Worm (Caenorhabditis elegans) whole organism, L2 larva: ENCODE measurements around the gene lem-2.
A peak's percentile ranks its signal among the peaks of the same experiment; 100 is the strongest.

Experiments used
- C34F6.9 ChIP-seq: fragments of 150-350 bp; optimal IDR thresholded peaks from 2 replicates; lab custom pipeline; 2014; ENCODE audit warnings: missing biosample characterization, missing genetic modification characterization
- F13H6.1 ChIP-seq: sonication (generic microtip); optimal IDR thresholded peaks from 2 replicates; lab custom pipeline; 2016; ENCODE audit warnings: missing genetic modification characterization, missing compliant biosample characterization
- R02D3.7 ChIP-seq: fragments of 150-350 bp; optimal IDR thresholded peaks from 2 replicates; lab custom pipeline; 2014; ENCODE audit warnings: missing biosample characterization, missing genetic modification characterization
- Y55F3AM.14 ChIP-seq: fragments of 200-800 bp; sonication (Bioruptor generic); optimal IDR thresholded peaks from 2 replicates; lab custom pipeline; 2018; ENCODE audit warnings: mild to moderate bottlenecking, missing genetic modification characterization, missing compliant biosample characterization
- ZK546.5 ChIP-seq: sonication (generic microtip); optimal IDR thresholded peaks from 2 replicates; lab custom pipeline; 2017; ENCODE audit warnings: missing biosample characterization, missing genetic modification characterization
- alr-1 ChIP-seq: fragments of 150-350 bp; optimal IDR thresholded peaks from 2 replicates; lab custom pipeline; 2014; ENCODE audit warnings: missing biosample characterization, missing genetic modification characterization
- aly-2 ChIP-seq: fragments of 150-350 bp; optimal IDR thresholded peaks from 2 replicates; lab custom pipeline; 2014; ENCODE audit warnings: missing biosample characterization, missing genetic modification characterization
- ama-1 ChIP-seq: fragments of 150-350 bp; optimal IDR thresholded peaks from 2 replicates; lab custom pipeline; 2018; ENCODE audit warnings: inconsistent platforms
- blmp-1 ChIP-seq: sonication (generic microtip); optimal IDR thresholded peaks from 2 replicates; lab custom pipeline; 2017; ENCODE audit warnings: missing genetic modification characterization, mild to moderate bottlenecking, missing compliant biosample characterization, antibody characterized with exemption, moderate library complexity; ENCODE audit not compliant: insufficient read depth
- ceh-16 ChIP-seq: fragments of 150-350 bp; optimal IDR thresholded peaks from 2 replicates; lab custom pipeline; 2014; ENCODE audit warnings: missing biosample characterization, missing genetic modification characterization
- ceh-82 ChIP-seq: fragments of 150-350 bp; optimal IDR thresholded peaks from 2 replicates; lab custom pipeline; 2014; ENCODE audit warnings: missing biosample characterization, missing genetic modification characterization
- crh-2 ChIP-seq: sonication (generic microtip); optimal IDR thresholded peaks from 2 replicates; lab custom pipeline; 2017; ENCODE audit warnings: missing biosample characterization, missing genetic modification characterization
- dmd-4 ChIP-seq: sonication (generic microtip); optimal IDR thresholded peaks from 2 replicates; lab custom pipeline; 2017; ENCODE audit warnings: missing biosample characterization, missing genetic modification characterization
- egl-27 ChIP-seq: sonication (generic microtip); optimal IDR thresholded peaks from 3 replicates; lab custom pipeline; 2017; ENCODE audit warnings: missing biosample characterization, missing genetic modification reagents, missing genetic modification characterization
- fos-1 ChIP-seq: fragments of 150-350 bp; optimal IDR thresholded peaks from 2 replicates; lab custom pipeline; 2014; ENCODE audit warnings: missing biosample characterization, missing genetic modification characterization
- gmeb-1 ChIP-seq: fragments of 150-350 bp; optimal IDR thresholded peaks from 2 replicates; lab custom pipeline; 2014; ENCODE audit warnings: missing biosample characterization, missing genetic modification characterization
- lin-11 ChIP-seq: fragments of 150-350 bp; sonication (generic microtip); optimal IDR thresholded peaks from 2 replicates; lab custom pipeline; 2014; ENCODE audit warnings: missing biosample characterization, missing genetic modification characterization, inconsistent platforms, mixed read lengths
- lin-13 ChIP-seq: fragments of 150-350 bp; optimal IDR thresholded peaks from 2 replicates; lab custom pipeline; 2014; ENCODE audit warnings: missing biosample characterization, missing genetic modification reagents, missing genetic modification characterization
- lin-39 ChIP-seq: fragments of 150-350 bp; optimal IDR thresholded peaks from 2 replicates; lab custom pipeline; 2014; ENCODE audit warnings: missing biosample characterization, missing genetic modification reagents, missing genetic modification characterization
- lsy-2 ChIP-seq, 2 experiments: fragments of 150-350 bp in 1 of 2; sonication (generic microtip) in 1 of 2; optimal IDR thresholded peaks; 2 replicates each; lab custom pipeline; 2014 to 2017; ENCODE audit warnings: missing biosample characterization in 2 of 2, missing genetic modification characterization in 2 of 2
- mab-5 ChIP-seq: fragments of 150-350 bp; optimal IDR thresholded peaks from 2 replicates; lab custom pipeline; 2014; ENCODE audit warnings: missing biosample characterization, missing genetic modification characterization
- mdl-1 ChIP-seq, 2 experiments: fragments of 150-350 bp in 1 of 2; sonication (generic microtip) in 1 of 2; optimal IDR thresholded peaks; 2 replicates each; lab custom pipeline; 2017; ENCODE audit warnings: missing biosample characterization in 2 of 2, missing genetic modification characterization in 2 of 2
- nhr-10 ChIP-seq: sonication (generic microtip); optimal IDR thresholded peaks from 2 replicates; lab custom pipeline; 2017; ENCODE audit warnings: missing biosample characterization, missing genetic modification characterization
- nhr-129 ChIP-seq: fragments of 150-350 bp; optimal IDR thresholded peaks from 2 replicates; lab custom pipeline; 2014; ENCODE audit warnings: missing biosample characterization, missing genetic modification characterization
- nhr-21 ChIP-seq: fragments of 150-350 bp; optimal IDR thresholded peaks from 2 replicates; lab custom pipeline; 2014; ENCODE audit warnings: missing biosample characterization, missing genetic modification characterization
- nhr-23 ChIP-seq: fragments of 150-350 bp; optimal IDR thresholded peaks from 2 replicates; lab custom pipeline; 2014; ENCODE audit warnings: missing biosample characterization, missing genetic modification reagents, missing genetic modification characterization
- nhr-237 ChIP-seq: fragments of 150-350 bp; optimal IDR thresholded peaks from 2 replicates; lab custom pipeline; 2014; ENCODE audit warnings: missing biosample characterization, missing genetic modification characterization
- nhr-25 ChIP-seq: fragments of 150-350 bp; sonication (generic microtip); optimal IDR thresholded peaks from 3 replicates; lab custom pipeline; 2014; ENCODE audit warnings: missing biosample characterization, missing genetic modification characterization
- nhr-6 ChIP-seq: fragments of 150-350 bp; optimal IDR thresholded peaks from 2 replicates; lab custom pipeline; 2014; ENCODE audit warnings: missing biosample characterization, missing genetic modification characterization
- nhr-77 ChIP-seq: fragments of 150-350 bp; optimal IDR thresholded peaks from 2 replicates; lab custom pipeline; 2014; ENCODE audit warnings: missing biosample characterization, missing genetic modification characterization
- peb-1 ChIP-seq: fragments of 150-350 bp; optimal IDR thresholded peaks from 2 replicates; lab custom pipeline; 2014; ENCODE audit warnings: missing biosample characterization, missing genetic modification characterization
- sem-4 ChIP-seq: fragments of 150-350 bp; optimal IDR thresholded peaks from 2 replicates; lab custom pipeline; 2014; ENCODE audit warnings: missing biosample characterization, missing genetic modification reagents, missing genetic modification characterization
- skn-1 ChIP-seq: sonication (generic microtip); optimal IDR thresholded peaks from 2 replicates; lab custom pipeline; 2017; ENCODE audit warnings: missing biosample characterization, missing genetic modification characterization
- sma-3 ChIP-seq: sonication (generic microtip); optimal IDR thresholded peaks from 2 replicates; lab custom pipeline; 2016; ENCODE audit warnings: missing genetic modification reagents, missing genetic modification characterization, missing compliant biosample characterization
- sma-9 ChIP-seq, 2 experiments: fragments of 150-350 bp in 1 of 2; sonication (generic microtip) in 1 of 2; optimal IDR thresholded peaks; 2 replicates each; lab custom pipeline; 2014 to 2016; ENCODE audit warnings: missing genetic modification characterization in 2 of 2, mild to moderate bottlenecking in 1 of 2, missing biosample characterization in 1 of 2, missing compliant biosample characterization in 1 of 2, missing genetic modification reagents in 1 of 2, moderate library complexity in 1 of 2
- snpc-4 ChIP-seq: fragments of 150-350 bp; optimal IDR thresholded peaks from 2 replicates; lab custom pipeline; 2014; ENCODE audit warnings: missing biosample characterization, missing genetic modification characterization
- unc-39 ChIP-seq: fragments of 150-350 bp; optimal IDR thresholded peaks from 2 replicates; lab custom pipeline; 2014; ENCODE audit warnings: missing biosample characterization, missing genetic modification characterization
- unc-55 ChIP-seq: fragments of 150-350 bp; sonication (generic microtip); optimal IDR thresholded peaks from 3 replicates; lab custom pipeline; 2014; ENCODE audit warnings: missing biosample characterization, missing genetic modification reagents, missing genetic modification characterization
- unc-62 ChIP-seq: fragments of 150-350 bp; optimal IDR thresholded peaks from 2 replicates; lab custom pipeline; 2014; ENCODE audit warnings: missing biosample characterization, missing genetic modification reagents, missing genetic modification characterization
- ztf-11 ChIP-seq: sonication (generic microtip); optimal IDR thresholded peaks from 2 replicates; lab custom pipeline; 2017; ENCODE audit warnings: missing biosample characterization, missing genetic modification characterization
- ztf-4 ChIP-seq: fragments of 150-350 bp; optimal IDR thresholded peaks from 2 replicates; lab custom pipeline; 2014; ENCODE audit warnings: missing biosample characterization, missing genetic modification characterization

Gene lem-2

DNA sequence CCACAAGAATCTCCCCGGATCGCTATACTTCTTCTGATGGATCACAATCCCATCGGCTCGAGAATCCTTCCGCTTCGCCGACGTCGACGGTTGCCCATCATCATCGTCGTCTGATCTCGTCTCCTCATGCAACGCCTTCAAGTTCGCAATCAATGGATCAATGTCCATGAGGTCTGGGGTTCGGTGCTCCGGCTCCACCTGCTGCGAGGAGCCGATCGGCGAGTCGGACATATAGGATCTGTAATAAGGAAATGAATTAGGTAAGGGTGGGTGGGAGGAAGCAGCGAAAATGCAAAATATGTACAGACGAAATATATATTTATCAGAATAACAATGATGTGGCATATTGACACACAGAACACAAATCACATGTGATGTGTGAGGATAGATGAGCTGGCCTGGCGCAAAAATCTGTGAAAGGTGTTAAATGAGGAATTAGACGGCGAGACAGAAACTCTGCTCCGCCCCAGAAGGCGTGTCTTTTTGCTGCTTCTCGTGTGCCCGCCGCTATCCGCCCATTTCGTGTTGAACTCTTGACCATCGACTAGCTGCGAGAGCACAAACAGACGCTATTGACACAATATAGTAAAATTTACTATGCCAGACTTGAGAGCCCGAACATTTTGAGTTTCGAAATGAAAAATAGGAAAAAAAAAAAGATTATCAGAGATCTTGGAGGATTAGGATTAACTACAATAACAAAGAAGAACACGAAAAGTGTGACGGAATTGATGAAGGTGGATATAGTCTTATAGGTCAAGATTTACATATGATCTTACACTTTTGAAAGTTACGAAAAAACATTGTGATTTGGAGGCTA, 25.6 kb upstream of the lem-2 start:
- TF ChIP-seq snpc-4 (tag; lab: Kevin White, UChicago) (no peak), Y55F3AM.14 (no peak), lsy-2 (tag; optimal IDR thresholded peaks at IDR 0.05; lab: Kevin White, UChicago) (no peak), C34F6.9 (peak; percentile 18), lin-11 (tag; lab: Kevin White, UChicago) (no peak), ceh-16 (tag; lab: Kevin White, UChicago) (no peak), ama-1 (lab: Kevin White, UChicago) (no peak), gmeb-1 (tag; lab: Kevin White, UChicago) (no peak), alr-1 (tag; lab: Kevin White, UChicago) (no peak), egl-27 (tag; lab: Kevin White, UChicago) (no peak), crh-2 (peak; percentile 26)

DNA sequence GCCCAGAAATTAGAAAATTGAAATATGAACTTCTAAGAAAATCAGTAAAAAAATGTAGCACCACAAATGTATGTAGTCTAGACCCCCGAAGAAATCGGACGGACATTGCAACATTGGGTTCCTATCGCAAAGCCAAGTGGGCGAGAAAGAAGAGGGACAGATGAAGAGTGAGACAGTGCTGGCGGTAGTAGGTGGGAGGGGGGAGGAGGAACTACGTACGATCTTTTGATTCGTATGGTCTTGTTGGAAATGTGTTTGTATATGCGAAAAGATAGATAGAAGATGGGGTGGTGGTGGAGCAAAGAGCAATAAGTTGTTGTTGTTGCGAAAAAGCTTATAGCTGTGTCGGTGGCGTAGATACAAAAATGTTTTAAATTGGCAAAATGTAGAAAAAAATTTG, 24.9 kb upstream of the lem-2 start:
- TF ChIP-seq ceh-16 (tag; lab: Kevin White, UChicago) (no peak), sem-4 (tag; lab: Kevin White, UChicago) (no peak), nhr-129 (tag; lab: Kevin White, UChicago) (no peak), R02D3.7 (tag; lab: Kevin White, UChicago) (no peak), lin-39 (tag; lab: Kevin White, UChicago) (no peak), sma-9 (GFP tag; optimal IDR thresholded peaks at IDR 0.05; lab: Kevin White, UChicago) (peak; percentile 37), sma-9 (tag; optimal IDR thresholded peaks at IDR 0.05; lab: Kevin White, UChicago) (no peak), mdl-1 (tag; optimal IDR thresholded peaks at IDR 0.05; lab: Kevin White, UChicago) (peak in 1 of 2 experiments; percentile 33), nhr-10 (tag; lab: Kevin White, UChicago) (no peak), ceh-82 (tag; lab: Kevin White, UChicago) (no peak), nhr-21 (tag; lab: Kevin White, UChicago) (no peak), unc-62 (GFP tag; lab: Kevin White, UChicago) (no peak), blmp-1 (tag; lab: Kevin White, UChicago) (no peak), unc-55 (GFP tag; lab: Kevin White, UChicago) (no peak), F13H6.1 (tag; lab: Kevin White, UChicago) (peak; percentile 0), nhr-77 (tag; lab: Kevin White, UChicago) (no peak), egl-27 (tag; lab: Kevin White, UChicago) (no peak), fos-1 (tag; lab: Kevin White, UChicago) (peak; percentile 32), nhr-6 (tag; lab: Kevin White, UChicago) (no peak), alr-1 (tag; lab: Kevin White, UChicago) (no peak), nhr-237 (tag; lab: Kevin White, UChicago) (no peak), lin-13 (GFP tag; lab: Kevin White, UChicago) (no peak), skn-1 (tag; lab: Kevin White, UChicago) (no peak), ama-1 (lab: Kevin White, UChicago) (no peak), sma-3 (GFP tag; lab: Kevin White, UChicago) (peak; percentile 0)

DNA sequence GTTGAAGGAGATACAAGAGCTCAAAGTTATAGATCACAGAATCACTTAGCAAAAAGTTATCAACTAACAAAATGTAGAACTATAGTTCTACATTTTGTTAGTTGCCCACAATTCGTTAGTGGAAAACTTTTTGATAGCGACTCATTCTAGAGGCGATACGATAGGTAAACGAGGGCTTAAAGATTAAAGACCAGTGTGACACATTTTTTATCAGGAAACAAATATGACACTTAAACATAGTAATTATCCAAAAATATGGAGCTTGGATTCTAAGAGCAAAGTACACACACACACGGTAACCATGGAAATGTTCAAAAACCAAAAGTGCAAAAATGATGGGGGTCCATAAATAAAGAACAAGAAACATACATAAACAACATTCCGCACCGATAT, 23.4 kb upstream of the lem-2 start:
- TF ChIP-seq F13H6.1 (tag; lab: Kevin White, UChicago) (no peak), ama-1 (lab: Kevin White, UChicago) (peak; percentile 37), nhr-21 (tag; lab: Kevin White, UChicago) (no peak), sma-3 (GFP tag; lab: Kevin White, UChicago) (no peak), C34F6.9 (no peak), lin-11 (tag; lab: Kevin White, UChicago) (no peak), ztf-4 (tag; lab: Kevin White, UChicago) (no peak), Y55F3AM.14 (no peak)

DNA sequence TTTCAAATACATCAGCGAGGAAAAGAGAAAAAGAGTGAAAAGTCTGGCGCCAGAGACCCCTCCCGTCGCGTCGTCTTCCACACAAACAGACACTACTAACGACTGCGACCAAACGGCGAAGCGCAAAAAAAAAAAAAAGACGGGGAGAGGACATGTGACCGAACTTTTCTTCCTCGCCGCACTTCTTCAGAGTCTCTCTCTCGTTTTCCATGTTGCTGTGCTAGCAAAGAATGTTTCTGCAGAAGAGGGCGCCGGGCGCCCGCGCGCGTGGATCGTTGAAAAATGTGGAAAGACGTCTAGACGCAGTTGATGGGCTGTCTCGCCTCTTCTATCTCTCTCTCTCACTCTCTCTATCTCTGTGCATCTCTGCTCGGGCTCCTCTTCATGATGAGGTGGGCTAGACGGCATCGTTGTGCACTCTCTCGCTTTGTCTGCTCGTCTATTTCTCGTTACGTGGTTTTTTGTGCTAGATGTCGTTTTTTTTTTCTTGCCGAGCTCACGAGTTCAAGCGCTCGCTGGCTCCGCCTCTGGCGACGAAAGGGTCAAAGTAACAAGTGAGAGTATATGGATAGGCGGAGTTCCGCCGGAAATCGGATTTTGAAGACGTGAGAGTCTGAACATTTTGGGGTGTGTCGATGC, 22.9 kb upstream of the lem-2 start:
- TF ChIP-seq gmeb-1 (tag; lab: Kevin White, UChicago) = peak; percentile 54
- TF ChIP-seq nhr-237 (tag; lab: Kevin White, UChicago) = no peak
- TF ChIP-seq nhr-25 = peak; percentile 80
- no peak for TF ChIP-seq peb-1
- peak; percentile 67 for TF ChIP-seq fos-1 (tag; lab: Kevin White, UChicago)
- peak; percentile 80 for TF ChIP-seq unc-55 (GFP tag; lab: Kevin White, UChicago)
- TF ChIP-seq ceh-16 (tag; lab: Kevin White, UChicago) = peak; percentile 74
- peak; percentile 90 for TF ChIP-seq crh-2
- TF ChIP-seq ztf-11 = no peak
- peak; percentile 87 for TF ChIP-seq mab-5 (tag; lab: Kevin White, UChicago)
- TF ChIP-seq ztf-4 (tag; lab: Kevin White, UChicago) = peak; percentile 87
- TF ChIP-seq Y55F3AM.14 = peak; percentile 96
- TF ChIP-seq ZK546.5 (tag; lab: Kevin White, UChicago) = peak; percentile 29
- TF ChIP-seq nhr-23 (tag; lab: Kevin White, UChicago) = no peak
- TF ChIP-seq lin-39 (tag; lab: Kevin White, UChicago) = no peak
- no peak for TF ChIP-seq ama-1 (lab: Kevin White, UChicago)
- TF ChIP-seq sma-9 (GFP tag; optimal IDR thresholded peaks at IDR 0.05; lab: Kevin White, UChicago) = peak; percentile 98
- no peak for TF ChIP-seq sma-9 (tag; optimal IDR thresholded peaks at IDR 0.05; lab: Kevin White, UChicago)
- peak; percentile 60 for TF ChIP-seq blmp-1 (tag; lab: Kevin White, UChicago)
- peak; percentile 0 for TF ChIP-seq R02D3.7 (tag; lab: Kevin White, UChicago)
- no peak for TF ChIP-seq dmd-4 (tag; lab: Kevin White, UChicago)
- peak; percentile 44 for TF ChIP-seq unc-39 (tag; lab: Kevin White, UChicago)
- TF ChIP-seq nhr-10 (tag; lab: Kevin White, UChicago) = no peak
- TF ChIP-seq nhr-21 (tag; lab: Kevin White, UChicago) = peak; percentile 93
- TF ChIP-seq aly-2 (tag; lab: Kevin White, UChicago) = no peak
